Worm (Caenorhabditis elegans) whole organism, young adult: ENCODE measurements around the gene F23H11.5.

Experiments
- F39B2.1 ChIP-seq: fragments of 200-800 bp; sonication (Bioruptor generic); IDR thresholded peaks from 2 replicates; pipeline ENCODE4 v1.3.6; 2022; ENCODE audit warnings: missing genetic modification reagents, missing genetic modification characterization, missing compliant biosample characterization
- F57C9.4 ChIP-seq: sonication (generic microtip); optimal IDR thresholded peaks from 2 replicates; lab custom pipeline; 2017; ENCODE audit warnings: mild to moderate bottlenecking, missing genetic modification characterization, missing compliant biosample characterization
- T26A5.8 ChIP-seq: sonication (generic microtip); optimal IDR thresholded peaks from 2 replicates; lab custom pipeline; 2016; ENCODE audit warnings: missing genetic modification characterization, missing compliant biosample characterization
- ZK185.1 ChIP-seq: sonication (generic microtip); optimal IDR thresholded peaks from 2 replicates; lab custom pipeline; 2016; ENCODE audit warnings: mild to moderate bottlenecking, missing genetic modification characterization, missing compliant biosample characterization; ENCODE audit not compliant: poor library complexity, severe bottlenecking
- ccch-3 ChIP-seq: fragments of 200-800 bp; sonication (Bioruptor generic); optimal IDR thresholded peaks from 2 replicates; lab custom pipeline; 2018; ENCODE audit warnings: mild to moderate bottlenecking, missing genetic modification characterization, missing compliant biosample characterization
- ceh-58 ChIP-seq: fragments of 200-800 bp; sonication (Bioruptor generic); IDR thresholded peaks from 2 replicates; pipeline ENCODE4 v1.3.6; 2022; ENCODE audit warnings: missing genetic modification characterization, missing compliant biosample characterization
- fkh-3 ChIP-seq: sonication (generic microtip); optimal IDR thresholded peaks from 2 replicates; lab custom pipeline; 2016; ENCODE audit warnings: mild to moderate bottlenecking, missing genetic modification characterization, missing compliant biosample characterization
- lin-40 ChIP-seq: sonication (generic microtip); optimal IDR thresholded peaks from 2 replicates; lab custom pipeline; 2016; ENCODE audit warnings: missing genetic modification characterization, mild to moderate bottlenecking, missing compliant biosample characterization, missing genotype, missing genetic modification reagents
- lsy-27 ChIP-seq: sonication (generic microtip); optimal IDR thresholded peaks from 2 replicates; lab custom pipeline; 2017; ENCODE audit warnings: missing genetic modification characterization, mild to moderate bottlenecking, missing compliant biosample characterization, antibody characterized with exemption, missing genotype, borderline replicate concordance; ENCODE audit not compliant: insufficient read depth
- mcd-1 ChIP-seq: fragments of 200-800 bp; sonication (Bioruptor generic); IDR thresholded peaks from 2 replicates; pipeline ENCODE4 v1.3.6; 2022; ENCODE audit warnings: missing genetic modification reagents, missing genetic modification characterization, missing compliant biosample characterization
- nhr-80 ChIP-seq: sonication (generic microtip); optimal IDR thresholded peaks from 2 replicates; lab custom pipeline; 2016; ENCODE audit warnings: missing genetic modification characterization, missing compliant biosample characterization
- sea-2 ChIP-seq: fragments of 200-800 bp; sonication (Bioruptor generic); IDR thresholded peaks from 2 replicates; pipeline ENCODE4 v1.3.6; 2022; ENCODE audit warnings: missing genetic modification characterization, missing compliant biosample characterization

DNA sequence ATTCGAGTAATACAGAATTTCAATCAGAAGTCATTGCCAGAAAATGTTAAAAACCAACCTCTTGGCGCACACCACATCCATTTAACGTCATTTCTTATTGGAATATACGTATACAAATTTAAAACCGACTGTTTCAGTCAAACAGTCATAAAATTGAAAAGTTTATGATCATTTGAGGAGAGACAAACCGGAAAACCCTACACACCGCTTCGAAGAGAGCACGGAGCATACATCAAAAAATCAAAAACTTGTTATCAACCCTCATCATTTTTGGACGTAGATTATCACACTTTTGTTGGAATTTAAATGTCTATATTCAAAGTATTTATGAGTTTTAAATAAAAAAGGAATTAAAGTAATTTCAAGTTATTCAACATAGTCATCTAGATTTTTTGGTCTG lies 19.4 kb downstream of the F23H11.5 start, which contains the start of gene T24C4.10:
- no peak for TF ChIP-seq T26A5.8
- no peak for TF ChIP-seq mcd-1 (GFP tag; lab: Robert Waterston, UW)
- TF ChIP-seq lsy-27 (tag; lab: Kevin White, UChicago), result no peak
- peak; percentile 76 for TF ChIP-seq nhr-80 (tag; lab: Kevin White, UChicago)
- TF ChIP-seq lin-40 (tag; lab: Kevin White, UChicago), result no peak
- no peak for TF ChIP-seq F57C9.4 (tag; lab: Kevin White, UChicago)
- TF ChIP-seq ccch-3 (GFP tag; lab: Kevin White, UChicago), result no peak
- TF ChIP-seq fkh-3 (tag; lab: Kevin White, UChicago), result no peak
- no peak for TF ChIP-seq ZK185.1 (tag; lab: Kevin White, UChicago)
- TF ChIP-seq sea-2 (GFP tag; lab: Robert Waterston, UW), result no peak
- TF ChIP-seq ceh-58 (GFP tag; lab: Robert Waterston, UW), result no peak
- TF ChIP-seq F39B2.1 (GFP tag; lab: Robert Waterston, UW), result no peak
